Worm (Caenorhabditis elegans) whole organism, L4 larva: ENCODE data around the gene W02D7.8.

Source experiments
- fkh-10 ChIP-seq: fragments of 150-350 bp; optimal IDR thresholded peaks from 2 replicates; lab custom pipeline; 2014; ENCODE audit warnings: missing biosample characterization, missing genetic modification reagents, missing genetic modification characterization
- lin-1 ChIP-seq: fragments of 200-800 bp; sonication (Bioruptor generic); IDR thresholded peaks from 2 replicates; pipeline ENCODE4 v1.3.6; 2022; ENCODE audit warnings: missing genetic modification reagents, missing genetic modification characterization, missing compliant biosample characterization
- nhr-11 ChIP-seq: fragments of 150-350 bp; optimal IDR thresholded peaks from 2 replicates; lab custom pipeline; 2014; ENCODE audit warnings: missing biosample characterization, missing genetic modification characterization

DNA sequence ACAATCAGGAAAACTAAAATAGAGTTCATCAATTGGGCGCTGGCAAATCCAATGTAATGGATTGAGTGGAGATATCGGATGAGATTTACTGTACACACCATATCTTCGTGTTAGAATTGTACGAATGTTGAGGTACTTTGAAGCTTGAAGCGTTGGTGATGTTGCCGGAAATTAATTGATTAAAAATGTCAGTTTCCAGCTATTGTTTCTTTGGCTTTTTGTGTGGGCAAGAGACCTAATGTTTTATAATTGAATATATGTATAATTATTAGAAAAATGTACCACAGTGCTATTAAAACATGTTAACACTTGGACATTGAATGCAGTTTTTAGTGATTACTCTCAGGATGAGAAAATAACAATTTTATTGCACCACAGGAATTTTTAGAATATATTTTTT is 27.4 kb downstream of the W02D7.8 start, which contains the start of gene str-136:
- TF ChIP-seq nhr-11 (tag; lab: Kevin White, UChicago) (no peak), lin-1 (GFP tag; lab: Robert Waterston, UW) (no peak), fkh-10 (GFP tag; lab: Kevin White, UChicago) (no peak)
